Fruit fly (Drosophila melanogaster) whole organism, pupa: ENCODE results near the gene CG6847.

ENCODE experiments used
- CG10348 ChIP-seq: fragments of 200-800 bp; sonication (Bioruptor generic); IDR thresholded peaks from 2 replicates; pipeline ENCODE4 v1.3.6; 2022; ENCODE audit warnings: missing biosample characterization, missing genetic modification characterization
- CG12605 ChIP-seq: fragments of 200-800 bp; sonication (Bioruptor generic); IDR thresholded peaks from 2 replicates; pipeline ENCODE4 v1.3.6; 2022; ENCODE audit warnings: missing biosample characterization, missing genetic modification characterization
- CG13204 ChIP-seq: fragments of 200-800 bp; sonication (Bioruptor generic); optimal IDR thresholded peaks from 2 replicates; lab custom pipeline; 2018; ENCODE audit warnings: missing biosample characterization, mild to moderate bottlenecking, missing genetic modification characterization, moderate library complexity
- CG14655 ChIP-seq: fragments of 200-800 bp; sonication (Bioruptor generic); optimal IDR thresholded peaks from 3 replicates; lab custom pipeline; 2017; ENCODE audit warnings: mild to moderate bottlenecking, missing biosample characterization, missing genetic modification reagents, missing genetic modification characterization
- CG15710 ChIP-seq: fragments of 200-800 bp; sonication (Bioruptor generic); optimal IDR thresholded peaks from 2 replicates; lab custom pipeline; 2018; ENCODE audit warnings: missing biosample characterization, mild to moderate bottlenecking, missing genetic modification characterization, moderate library complexity
- CG17806 ChIP-seq: fragments of 200-800 bp; sonication (Bioruptor generic); optimal IDR thresholded peaks from 2 replicates; lab custom pipeline; 2018; ENCODE audit warnings: missing biosample characterization, mild to moderate bottlenecking, missing genetic modification characterization, moderate library complexity
- CG32121 ChIP-seq: fragments of 200-800 bp; sonication (Bioruptor generic); IDR thresholded peaks from 2 replicates; pipeline ENCODE4 v1.3.6; 2022; ENCODE audit warnings: missing biosample characterization, missing genetic modification characterization
- CG34367 ChIP-seq: fragments of 200-800 bp; sonication (Bioruptor generic); optimal IDR thresholded peaks from 2 replicates; lab custom pipeline; 2018; ENCODE audit warnings: missing biosample characterization, mild to moderate bottlenecking, missing genetic modification characterization
- CG4496 ChIP-seq: fragments of 200-800 bp; sonication (Bioruptor generic); IDR thresholded peaks from 3 replicates; pipeline ENCODE4 v1.3.6; 2022; ENCODE audit warnings: missing biosample characterization, missing genetic modification characterization
- CG8159 ChIP-seq: fragments of 200-800 bp; sonication (Bioruptor generic); optimal IDR thresholded peaks from 3 replicates; lab custom pipeline; 2018; ENCODE audit warnings: missing biosample characterization, mild to moderate bottlenecking, missing genetic modification characterization, moderate library complexity
- CG8301 ChIP-seq: fragments of 200-800 bp; sonication (Bioruptor generic); optimal IDR thresholded peaks from 2 replicates; lab custom pipeline; 2018; ENCODE audit warnings: missing biosample characterization, mild to moderate bottlenecking, missing genetic modification characterization
- CG9948 ChIP-seq: fragments of 200-800 bp; sonication (Bioruptor generic); optimal IDR thresholded peaks from 2 replicates; lab custom pipeline; 2018; ENCODE audit warnings: missing biosample characterization, mild to moderate bottlenecking, missing genetic modification characterization, moderate library complexity
- D1 ChIP-seq: fragments of 200-800 bp; sonication (Bioruptor generic); optimal IDR thresholded peaks from 2 replicates; lab custom pipeline; 2018; ENCODE audit warnings: missing biosample characterization, mild to moderate bottlenecking, missing genetic modification characterization, moderate library complexity
- EcR ChIP-seq: fragments of 200-800 bp; sonication (Bioruptor generic); optimal IDR thresholded peaks from 3 replicates; lab custom pipeline; 2019; ENCODE audit warnings: missing biosample characterization, missing genetic modification characterization, mild to moderate bottlenecking, moderate library complexity, missing genetic modification reagents
- Ets98B ChIP-seq: fragments of 200-800 bp; sonication (Bioruptor generic); IDR thresholded peaks from 2 replicates; pipeline ENCODE4 v1.3.6; 2022; ENCODE audit warnings: missing biosample characterization, missing genetic modification characterization
- Pif1A ChIP-seq: fragments of 200-800 bp; sonication (Bioruptor generic); optimal IDR thresholded peaks from 3 replicates; lab custom pipeline; 2016; ENCODE audit warnings: missing biosample characterization, missing genetic modification characterization
- Pif1B ChIP-seq: fragments of 200-800 bp; sonication (Bioruptor generic); optimal IDR thresholded peaks from 3 replicates; lab custom pipeline; 2016; ENCODE audit warnings: missing biosample characterization, missing genetic modification characterization
- Snoo ChIP-seq: fragments of 200-800 bp; sonication (Bioruptor generic); optimal IDR thresholded peaks from 3 replicates; lab custom pipeline; 2017; ENCODE audit warnings: missing biosample characterization, mild to moderate bottlenecking, missing genetic modification characterization, inconsistent platforms
- fd96Ca ChIP-seq: fragments of 200-800 bp; sonication (Bioruptor generic); IDR thresholded peaks from 3 replicates; pipeline ENCODE4 v1.3.6; 2022; ENCODE audit warnings: missing biosample characterization, missing genetic modification characterization
- gl ChIP-seq: fragments of 200-800 bp; sonication (Bioruptor generic); optimal IDR thresholded peaks from 2 replicates; lab custom pipeline; 2018; ENCODE audit warnings: missing biosample characterization, mild to moderate bottlenecking, missing genetic modification characterization
- rn ChIP-seq: fragments of 200-800 bp; sonication (Bioruptor generic); IDR thresholded peaks from 2 replicates; pipeline ENCODE4 v1.3.6; 2022; ENCODE audit warnings: missing biosample characterization, missing genetic modification characterization

CG6847 gene

dm6 chrX:17883418-17883817, 27.8 kb upstream of the CG6847 start, which contains the start of gene CG12985:
Gene CG12985 (plus strand): TSS chrX:17883718.
- TF ChIP-seq CG9948 (tag; lab: Kevin White, UChicago) (no peak), CG17806 (tag; lab: Kevin White, UChicago) (no peak), CG8301 (no peak), EcR (GFP tag; lab: Kevin White, UChicago) (no peak), CG32121 (no peak), CG8159 (tag; lab: Kevin White, UChicago) (no peak), Snoo (tag; lab: Kevin White, UChicago) (no peak), CG4496 (no peak), CG10348 (no peak), gl (tag; lab: Kevin White, UChicago) (no peak), Pif1A (GFP tag; lab: Kevin White, UChicago) (no peak), CG15710 (tag; lab: Kevin White, UChicago) (no peak)
- TF ChIP-seq, all 21 proteins: peak for 0

- TF ChIP-seq CG4496: 0 out of 3 replicates have a peak, but pooled peaks have one; percentile 12
- TF ChIP-seq Snoo (tag; lab: Kevin White, UChicago): no peak
These were observed 26.7 kb upstream of the CG6847 start for dm6 chrX:17884567-17884966.

dm6 chrX:17885295-17885694, 26.0 kb upstream of the CG6847 start:
- TF ChIP-seq EcR (GFP tag; lab: Kevin White, UChicago): peak; percentile 37
- TF ChIP-seq Pif1A (GFP tag; lab: Kevin White, UChicago): no peak
- TF ChIP-seq CG17806 (tag; lab: Kevin White, UChicago): no peak
- no peak for TF ChIP-seq rn
- TF ChIP-seq CG8159 (tag; lab: Kevin White, UChicago): no peak
- TF ChIP-seq Snoo (tag; lab: Kevin White, UChicago): no peak

- TF ChIP-seq CG14655 (GFP tag; lab: Kevin White, UChicago): no peak
- TF ChIP-seq CG15710 (tag; lab: Kevin White, UChicago): no peak
- TF ChIP-seq rn: no peak
These were observed 25.2 kb upstream of the CG6847 start for dm6 chrX:17886107-17886448.

- TF ChIP-seq gl (tag; lab: Kevin White, UChicago) (peak; percentile 84), CG13204 (GFP tag; lab: Kevin White, UChicago) (peak; percentile 84), fd96Ca (peak; percentile 62; the same call in 1 of the 3 replicates), D1 (peak; percentile 4), Pif1B (GFP tag; lab: Kevin White, UChicago) (peak; percentile 28), CG8301 (peak; percentile 69), CG10348 (no peak), CG8159 (tag; lab: Kevin White, UChicago) (peak; percentile 68), Ets98B (no peak), CG32121 (0 out of 2 replicates have a peak, but pooled peaks have one; percentile 26), CG9948 (tag; lab: Kevin White, UChicago) (peak; percentile 46), CG17806 (tag; lab: Kevin White, UChicago) (peak; percentile 43), CG34367 (tag; lab: Kevin White, UChicago) (peak; percentile 61), rn (no peak), CG14655 (GFP tag; lab: Kevin White, UChicago) (peak; percentile 83), Snoo (tag; lab: Kevin White, UChicago) (peak; percentile 26), Pif1A (GFP tag; lab: Kevin White, UChicago) (peak; percentile 57), CG4496 (peak; percentile 70; the same call in 2 of the 3 replicates), EcR (GFP tag; lab: Kevin White, UChicago) (peak; percentile 69), CG12605 (GFP tag; lab: Robert Waterston, UW) (peak; percentile 62), CG15710 (tag; lab: Kevin White, UChicago) (peak; percentile 61)
These were observed 24.6 kb upstream of the CG6847 start for dm6 chrX:17886449-17887207.

- TF ChIP-seq CG8159 (tag; lab: Kevin White, UChicago) (no peak), CG9948 (tag; lab: Kevin White, UChicago) (no peak), CG15710 (tag; lab: Kevin White, UChicago) (no peak), D1 (no peak), CG13204 (GFP tag; lab: Kevin White, UChicago) (no peak), CG32121 (no peak), CG10348 (no peak), rn (no peak), CG17806 (tag; lab: Kevin White, UChicago) (no peak), Ets98B (no peak), CG14655 (GFP tag; lab: Kevin White, UChicago) (no peak), CG4496 (no peak), EcR (GFP tag; lab: Kevin White, UChicago) (no peak), CG34367 (tag; lab: Kevin White, UChicago) (no peak), Pif1B (GFP tag; lab: Kevin White, UChicago) (no peak), CG12605 (GFP tag; lab: Robert Waterston, UW) (no peak), Pif1A (GFP tag; lab: Kevin White, UChicago) (no peak)
These were observed 24.0 kb upstream of the CG6847 start, which contains the start of gene mnb for dm6 chrX:17887208-17887627. Gene mnb (minus strand): TSS chrX:17887222.
